Worm (Caenorhabditis elegans) whole organism, mixed stage, embryonic: ENCODE data around the gene cap-1.

Source experiments
- M03D4.4 ChIP-seq: sonication (generic microtip); optimal IDR thresholded peaks from 2 replicates; lab custom pipeline; 2017; ENCODE audit warnings: mild to moderate bottlenecking, missing genetic modification characterization, missing compliant biosample characterization
- bed-3 ChIP-seq: fragments of 200-800 bp; sonication (Bioruptor generic); optimal IDR thresholded peaks from 3 replicates; lab custom pipeline; 2018; ENCODE audit warnings: mild to moderate bottlenecking, missing genetic modification characterization, moderate library complexity, missing compliant biosample characterization
- blmp-1 ChIP-seq: fragments of 150-350 bp; optimal IDR thresholded peaks from 2 replicates; lab custom pipeline; 2014; ENCODE audit warnings: missing biosample characterization, missing genetic modification characterization
- ceh-39 ChIP-seq: fragments of 150-350 bp; optimal IDR thresholded peaks from 2 replicates; lab custom pipeline; 2014; ENCODE audit warnings: missing biosample characterization, missing genetic modification characterization
- ceh-43 ChIP-seq: fragments of 200-800 bp; sonication (Bioruptor generic); optimal IDR thresholded peaks from 2 replicates; lab custom pipeline; 2018; ENCODE audit warnings: mild to moderate bottlenecking, missing genetic modification characterization, moderate library complexity, missing compliant biosample characterization
- ceh-83 ChIP-seq: fragments of 200-800 bp; sonication (Bioruptor generic); optimal IDR thresholded peaks from 2 replicates; lab custom pipeline; 2018; ENCODE audit warnings: mild to moderate bottlenecking, missing genetic modification characterization, missing compliant biosample characterization
- ces-1 ChIP-seq: fragments of 150-350 bp; optimal IDR thresholded peaks from 2 replicates; lab custom pipeline; 2014; ENCODE audit warnings: missing biosample characterization, missing genetic modification reagents, missing genetic modification characterization
- cnd-1 ChIP-seq: fragments of 200-800 bp; sonication (Bioruptor generic); optimal IDR thresholded peaks from 2 replicates; lab custom pipeline; 2018; ENCODE audit warnings: mild to moderate bottlenecking, missing genetic modification characterization, missing compliant biosample characterization
- drap-1 ChIP-seq: fragments of 200-800 bp; sonication (Bioruptor generic); optimal IDR thresholded peaks from 3 replicates; lab custom pipeline; 2018; ENCODE audit warnings: mild to moderate bottlenecking, missing genetic modification characterization, missing compliant biosample characterization
- elt-3 ChIP-seq: fragments of 150-350 bp; optimal IDR thresholded peaks from 2 replicates; lab custom pipeline; 2014; ENCODE audit warnings: missing biosample characterization, missing genetic modification characterization
- flh-1 ChIP-seq: fragments of 200-800 bp; sonication (Bioruptor generic); optimal IDR thresholded peaks from 2 replicates; lab custom pipeline; 2018; ENCODE audit warnings: mild to moderate bottlenecking, missing genetic modification characterization, moderate library complexity, missing compliant biosample characterization
- ham-2 ChIP-seq: fragments of 200-800 bp; sonication (Bioruptor generic); optimal IDR thresholded peaks from 2 replicates; lab custom pipeline; 2018; ENCODE audit warnings: mild to moderate bottlenecking, missing genetic modification characterization, missing compliant biosample characterization
- hlh-1 ChIP-seq: fragments of 150-350 bp; optimal IDR thresholded peaks from 2 replicates; lab custom pipeline; 2014; ENCODE audit warnings: missing biosample characterization, missing genetic modification reagents, missing genetic modification characterization
- lin-32 ChIP-seq: fragments of 200-800 bp; sonication (Bioruptor generic); optimal IDR thresholded peaks from 2 replicates; lab custom pipeline; 2018; ENCODE audit warnings: mild to moderate bottlenecking, missing genetic modification characterization, missing compliant biosample characterization
- lsy-2 ChIP-seq: fragments of 150-350 bp; optimal IDR thresholded peaks from 2 replicates; lab custom pipeline; 2014; ENCODE audit warnings: missing biosample characterization, missing genetic modification characterization
- mab-5 ChIP-seq: fragments of 150-350 bp; optimal IDR thresholded peaks from 2 replicates; lab custom pipeline; 2014; ENCODE audit warnings: missing biosample characterization, missing genetic modification characterization
- mep-1 ChIP-seq: fragments of 150-350 bp; optimal IDR thresholded peaks from 2 replicates; lab custom pipeline; 2017; ENCODE audit warnings: missing biosample characterization, missing genetic modification reagents, missing genetic modification characterization, inconsistent platforms
- nhr-12 ChIP-seq: fragments of 150-350 bp; optimal IDR thresholded peaks from 2 replicates; lab custom pipeline; 2014; ENCODE audit warnings: missing biosample characterization, missing genetic modification characterization
- nhr-2 ChIP-seq: fragments of 150-350 bp; optimal IDR thresholded peaks from 2 replicates; lab custom pipeline; 2014; ENCODE audit warnings: missing biosample characterization, missing genetic modification characterization
- nhr-237 ChIP-seq: fragments of 150-350 bp; optimal IDR thresholded peaks from 2 replicates; lab custom pipeline; 2014; ENCODE audit warnings: missing biosample characterization, missing genetic modification characterization
- nhr-28 ChIP-seq: fragments of 150-350 bp; optimal IDR thresholded peaks from 2 replicates; lab custom pipeline; 2014; ENCODE audit warnings: missing biosample characterization, missing genetic modification characterization
- nhr-76 ChIP-seq: sonication (generic microtip); optimal IDR thresholded peaks from 2 replicates; lab custom pipeline; 2017; ENCODE audit warnings: missing biosample characterization, missing genetic modification characterization
- pha-4 ChIP-seq: fragments of 150-350 bp; optimal IDR thresholded peaks from 2 replicates; lab custom pipeline; 2018; ENCODE audit warnings: missing biosample characterization, missing genetic modification reagents, missing genetic modification characterization
- tbx-8 ChIP-seq: fragments of 200-800 bp; sonication (Bioruptor generic); optimal IDR thresholded peaks from 2 replicates; lab custom pipeline; 2018; ENCODE audit warnings: mild to moderate bottlenecking, missing genetic modification characterization, moderate library complexity, missing compliant biosample characterization
- unc-39 ChIP-seq: fragments of 150-350 bp; optimal IDR thresholded peaks from 2 replicates; lab custom pipeline; 2014; ENCODE audit warnings: missing biosample characterization, missing genetic modification characterization
- unc-62 ChIP-seq: fragments of 150-350 bp; optimal IDR thresholded peaks from 2 replicates; lab custom pipeline; 2014; ENCODE audit warnings: missing biosample characterization, missing genetic modification reagents, missing genetic modification characterization
- zip-8 ChIP-seq: fragments of 150-350 bp; optimal IDR thresholded peaks from 2 replicates; lab custom pipeline; 2014; ENCODE audit warnings: missing biosample characterization, missing genetic modification characterization
- ztf-11 ChIP-seq: fragments of 150-350 bp; optimal IDR thresholded peaks from 2 replicates; lab custom pipeline; 2014; ENCODE audit warnings: missing biosample characterization, missing genetic modification characterization

cap-1 gene

DNA sequence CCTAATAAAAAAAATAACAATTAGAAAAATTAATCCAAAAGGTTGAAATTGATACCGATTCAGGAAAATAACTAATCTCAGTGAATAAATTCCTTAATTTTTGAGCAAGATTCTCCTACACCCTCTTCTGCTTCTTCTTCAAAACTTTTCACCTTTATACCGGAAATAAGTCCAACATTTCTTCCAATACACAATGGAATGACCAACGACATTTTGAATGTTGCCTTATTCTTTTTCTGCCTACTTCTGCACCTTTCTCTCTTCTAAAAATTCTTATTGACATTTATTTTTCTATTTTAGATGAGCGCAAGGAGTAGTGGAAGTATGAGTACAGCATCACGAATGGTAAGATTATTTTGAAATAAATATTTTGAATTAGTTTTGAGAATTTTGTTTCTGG, 33.2 kb downstream of the cap-1 start, which contains the start of gene unc-8:
Gene unc-8 (plus strand): TSS at position 301 of the 400 bp plus-strand sequence.
- TF ChIP-seq nhr-2 (tag; lab: Kevin White, UChicago), result no peak
- TF ChIP-seq ces-1 (GFP tag; lab: Kevin White, UChicago), result no peak
- TF ChIP-seq ceh-83 (GFP tag; lab: Kevin White, UChicago), result no peak
- no peak for TF ChIP-seq cnd-1 (tag; lab: Kevin White, UChicago)
- TF ChIP-seq hlh-1 (tag; lab: Kevin White, UChicago), result no peak

- TF ChIP-seq nhr-28 (tag; lab: Kevin White, UChicago) (no peak), nhr-76 (tag; lab: Kevin White, UChicago) (no peak), pha-4 (tag; lab: Kevin White, UChicago) (no peak), ztf-11 (tag; lab: Kevin White, UChicago) (no peak), lsy-2 (tag; lab: Kevin White, UChicago) (no peak), nhr-237 (tag; lab: Kevin White, UChicago) (no peak), mep-1 (tag; lab: Kevin White, UChicago) (no peak), elt-3 (tag; lab: Kevin White, UChicago) (no peak), unc-62 (GFP tag; lab: Kevin White, UChicago) (no peak), cnd-1 (tag; lab: Kevin White, UChicago) (no peak), ceh-83 (GFP tag; lab: Kevin White, UChicago) (no peak), bed-3 (GFP tag; lab: Kevin White, UChicago) (no peak), blmp-1 (tag; lab: Kevin White, UChicago) (no peak), nhr-2 (tag; lab: Kevin White, UChicago) (no peak), drap-1 (GFP tag; lab: Kevin White, UChicago) (no peak)
These were observed 34.3 kb downstream of the cap-1 start, which contains the start of gene best-16 for ce11 chrIV:7195734-7196133. Gene best-16, minus strand, starts transcription at chrIV:7195834.

ce11 chrIV:7191745-7192144, 38.3 kb downstream of the cap-1 start, which contains the start of gene R13A1.5:
Gene R13A1.5, minus strand, starts transcription at chrIV:7191845.
- TF ChIP-seq unc-39 (tag; lab: Kevin White, UChicago) (no peak), unc-62 (GFP tag; lab: Kevin White, UChicago) (no peak), pha-4 (tag; lab: Kevin White, UChicago) (no peak), tbx-8 (no peak), blmp-1 (tag; lab: Kevin White, UChicago) (no peak), elt-3 (tag; lab: Kevin White, UChicago) (no peak), ceh-43 (no peak), mab-5 (tag; lab: Kevin White, UChicago) (no peak), nhr-76 (tag; lab: Kevin White, UChicago) (no peak), cnd-1 (tag; lab: Kevin White, UChicago) (no peak), nhr-12 (no peak), nhr-2 (tag; lab: Kevin White, UChicago) (no peak), ceh-39 (tag; lab: Kevin White, UChicago) (no peak), ham-2 (no peak), M03D4.4 (tag; lab: Kevin White, UChicago) (no peak), ztf-11 (tag; lab: Kevin White, UChicago) (no peak), ceh-83 (GFP tag; lab: Kevin White, UChicago) (no peak), ces-1 (GFP tag; lab: Kevin White, UChicago) (no peak)

DNA sequence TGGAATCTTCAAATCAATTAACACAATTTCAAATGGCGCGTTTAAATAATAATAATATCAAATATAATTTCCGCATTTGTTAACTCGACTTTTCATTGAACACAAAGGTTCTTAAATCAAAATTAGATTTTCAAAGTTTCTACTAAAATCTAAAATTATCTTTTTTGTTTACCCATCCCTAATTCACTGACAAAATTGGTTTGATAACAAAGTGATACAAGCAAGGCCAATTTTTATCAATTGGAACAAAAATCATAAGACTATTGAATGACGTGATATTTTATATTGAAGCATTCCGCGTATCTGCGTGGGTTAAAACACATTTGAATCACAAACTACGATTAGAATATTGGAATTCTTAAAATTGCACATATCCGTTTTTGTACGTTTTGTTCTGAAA, 39.6 kb downstream of the cap-1 start:
- TF ChIP-seq lin-32 (GFP tag; lab: Kevin White, UChicago) (no peak), nhr-2 (tag; lab: Kevin White, UChicago) (no peak), mep-1 (tag; lab: Kevin White, UChicago) (no peak), mab-5 (tag; lab: Kevin White, UChicago) (no peak), drap-1 (GFP tag; lab: Kevin White, UChicago) (no peak), cnd-1 (tag; lab: Kevin White, UChicago) (no peak), unc-62 (GFP tag; lab: Kevin White, UChicago) (no peak), zip-8 (no peak), ceh-83 (GFP tag; lab: Kevin White, UChicago) (no peak), ceh-43 (no peak), flh-1 (GFP tag; lab: Kevin White, UChicago) (no peak), unc-39 (tag; lab: Kevin White, UChicago) (no peak), M03D4.4 (tag; lab: Kevin White, UChicago) (no peak), nhr-76 (tag; lab: Kevin White, UChicago) (no peak), lsy-2 (tag; lab: Kevin White, UChicago) (no peak), pha-4 (tag; lab: Kevin White, UChicago) (no peak), tbx-8 (no peak)
